Worm (Caenorhabditis elegans) whole organism, mixed stage, embryonic: Measurements from ENCODE around the gene npr-39.
A peak's percentile ranks its signal among the peaks of the same experiment; 100 is the strongest.

ENCODE experiments used
- M03D4.4 ChIP-seq: sonication (generic microtip); optimal IDR thresholded peaks from 2 replicates; lab custom pipeline; 2017; ENCODE audit warnings: mild to moderate bottlenecking, missing genetic modification characterization, missing compliant biosample characterization
- bed-3 ChIP-seq: fragments of 200-800 bp; sonication (Bioruptor generic); optimal IDR thresholded peaks from 3 replicates; lab custom pipeline; 2018; ENCODE audit warnings: mild to moderate bottlenecking, missing genetic modification characterization, moderate library complexity, missing compliant biosample characterization
- blmp-1 ChIP-seq: fragments of 150-350 bp; optimal IDR thresholded peaks from 2 replicates; lab custom pipeline; 2014; ENCODE audit warnings: missing biosample characterization, missing genetic modification characterization
- ceh-39 ChIP-seq: fragments of 150-350 bp; optimal IDR thresholded peaks from 2 replicates; lab custom pipeline; 2014; ENCODE audit warnings: missing biosample characterization, missing genetic modification characterization
- ceh-43 ChIP-seq: fragments of 200-800 bp; sonication (Bioruptor generic); optimal IDR thresholded peaks from 2 replicates; lab custom pipeline; 2018; ENCODE audit warnings: mild to moderate bottlenecking, missing genetic modification characterization, moderate library complexity, missing compliant biosample characterization
- ces-1 ChIP-seq: fragments of 150-350 bp; optimal IDR thresholded peaks from 2 replicates; lab custom pipeline; 2014; ENCODE audit warnings: missing biosample characterization, missing genetic modification reagents, missing genetic modification characterization
- cnd-1 ChIP-seq: fragments of 200-800 bp; sonication (Bioruptor generic); optimal IDR thresholded peaks from 2 replicates; lab custom pipeline; 2018; ENCODE audit warnings: mild to moderate bottlenecking, missing genetic modification characterization, missing compliant biosample characterization
- drap-1 ChIP-seq: fragments of 200-800 bp; sonication (Bioruptor generic); optimal IDR thresholded peaks from 3 replicates; lab custom pipeline; 2018; ENCODE audit warnings: mild to moderate bottlenecking, missing genetic modification characterization, missing compliant biosample characterization
- elt-1 ChIP-seq: sonication (generic microtip); optimal IDR thresholded peaks from 2 replicates; lab custom pipeline; 2017; ENCODE audit warnings: missing genetic modification characterization, mild to moderate bottlenecking, missing compliant biosample characterization, antibody characterized with exemption, moderate library complexity, borderline replicate concordance; ENCODE audit not compliant: insufficient read depth
- elt-3 ChIP-seq: fragments of 150-350 bp; optimal IDR thresholded peaks from 2 replicates; lab custom pipeline; 2014; ENCODE audit warnings: missing biosample characterization, missing genetic modification characterization
- flh-1 ChIP-seq: fragments of 200-800 bp; sonication (Bioruptor generic); optimal IDR thresholded peaks from 2 replicates; lab custom pipeline; 2018; ENCODE audit warnings: mild to moderate bottlenecking, missing genetic modification characterization, moderate library complexity, missing compliant biosample characterization
- hlh-1 ChIP-seq: fragments of 150-350 bp; optimal IDR thresholded peaks from 2 replicates; lab custom pipeline; 2014; ENCODE audit warnings: missing biosample characterization, missing genetic modification reagents, missing genetic modification characterization
- lin-13 ChIP-seq: fragments of 150-350 bp; optimal IDR thresholded peaks from 2 replicates; lab custom pipeline; 2014; ENCODE audit warnings: missing biosample characterization, missing genetic modification characterization
- lin-32 ChIP-seq: fragments of 200-800 bp; sonication (Bioruptor generic); optimal IDR thresholded peaks from 2 replicates; lab custom pipeline; 2018; ENCODE audit warnings: mild to moderate bottlenecking, missing genetic modification characterization, missing compliant biosample characterization
- lsy-2 ChIP-seq: fragments of 150-350 bp; optimal IDR thresholded peaks from 2 replicates; lab custom pipeline; 2014; ENCODE audit warnings: missing biosample characterization, missing genetic modification characterization
- mep-1 ChIP-seq: fragments of 150-350 bp; optimal IDR thresholded peaks from 2 replicates; lab custom pipeline; 2017; ENCODE audit warnings: missing biosample characterization, missing genetic modification reagents, missing genetic modification characterization, inconsistent platforms
- mls-2 ChIP-seq: sonication (generic microtip); optimal IDR thresholded peaks from 2 replicates; lab custom pipeline; 2016; ENCODE audit warnings: mild to moderate bottlenecking, missing genetic modification characterization, moderate library complexity, missing compliant biosample characterization
- nhr-12 ChIP-seq: fragments of 150-350 bp; optimal IDR thresholded peaks from 2 replicates; lab custom pipeline; 2014; ENCODE audit warnings: missing biosample characterization, missing genetic modification characterization
- nhr-2 ChIP-seq: fragments of 150-350 bp; optimal IDR thresholded peaks from 2 replicates; lab custom pipeline; 2014; ENCODE audit warnings: missing biosample characterization, missing genetic modification characterization
- nhr-237 ChIP-seq: fragments of 150-350 bp; optimal IDR thresholded peaks from 2 replicates; lab custom pipeline; 2014; ENCODE audit warnings: missing biosample characterization, missing genetic modification characterization
- nhr-28 ChIP-seq: fragments of 150-350 bp; optimal IDR thresholded peaks from 2 replicates; lab custom pipeline; 2014; ENCODE audit warnings: missing biosample characterization, missing genetic modification characterization
- nhr-76 ChIP-seq: sonication (generic microtip); optimal IDR thresholded peaks from 2 replicates; lab custom pipeline; 2017; ENCODE audit warnings: missing biosample characterization, missing genetic modification characterization
- pha-4 ChIP-seq: fragments of 150-350 bp; optimal IDR thresholded peaks from 2 replicates; lab custom pipeline; 2018; ENCODE audit warnings: missing biosample characterization, missing genetic modification reagents, missing genetic modification characterization
- sem-2 ChIP-seq: fragments of 200-800 bp; sonication (Bioruptor generic); optimal IDR thresholded peaks from 2 replicates; lab custom pipeline; 2018; ENCODE audit warnings: mild to moderate bottlenecking, missing genetic modification characterization, missing compliant biosample characterization
- snpc-4 ChIP-seq: fragments of 150-350 bp; optimal IDR thresholded peaks from 2 replicates; lab custom pipeline; 2014; ENCODE audit warnings: missing biosample characterization, missing genetic modification characterization
- sptf-1 ChIP-seq: sonication (generic microtip); optimal IDR thresholded peaks from 2 replicates; lab custom pipeline; 2017; ENCODE audit warnings: mild to moderate bottlenecking, missing genetic modification characterization, moderate library complexity, missing compliant biosample characterization
- tbx-8 ChIP-seq: fragments of 200-800 bp; sonication (Bioruptor generic); optimal IDR thresholded peaks from 2 replicates; lab custom pipeline; 2018; ENCODE audit warnings: mild to moderate bottlenecking, missing genetic modification characterization, moderate library complexity, missing compliant biosample characterization
- unc-120 ChIP-seq: sonication (generic microtip); optimal IDR thresholded peaks from 2 replicates; lab custom pipeline; 2017; ENCODE audit warnings: missing genetic modification characterization, missing compliant biosample characterization; ENCODE audit not compliant: poor library complexity, severe bottlenecking
- unc-39 ChIP-seq: fragments of 150-350 bp; optimal IDR thresholded peaks from 2 replicates; lab custom pipeline; 2014; ENCODE audit warnings: missing biosample characterization, missing genetic modification characterization
- zip-8 ChIP-seq: fragments of 150-350 bp; optimal IDR thresholded peaks from 2 replicates; lab custom pipeline; 2014; ENCODE audit warnings: missing biosample characterization, missing genetic modification characterization

The npr-39 gene

ce11 chrV:10047189-10047588 is 19.7 kb upstream of the npr-39 start:
- no peak for TF ChIP-seq drap-1 (GFP tag; lab: Kevin White, UChicago)

DNA sequence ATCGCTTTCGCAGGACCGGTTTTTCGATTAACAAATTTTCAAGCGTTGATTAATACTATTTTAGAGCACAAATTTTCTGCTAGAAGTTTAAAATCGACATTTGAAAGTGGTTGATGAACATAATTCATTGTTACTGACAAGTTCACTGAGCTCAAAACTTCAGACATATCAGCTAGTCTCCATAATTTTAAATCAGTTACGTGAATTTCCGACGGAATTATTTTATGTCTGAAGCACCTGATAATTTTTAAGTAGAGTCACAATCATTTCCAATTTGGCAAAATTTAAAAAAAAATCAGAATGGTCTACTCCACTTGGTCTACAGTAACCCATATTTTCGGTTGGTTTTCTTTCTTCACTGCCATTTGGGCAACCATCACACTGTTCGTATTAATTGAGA is 15.0 kb upstream of the npr-39 start, which contains the start of gene str-118:
TSS of gene str-118 (plus strand) at position 301 of the 400 bp plus-strand sequence.
- TF ChIP-seq nhr-28 (tag; lab: Kevin White, UChicago) = no peak
- no peak for TF ChIP-seq nhr-237 (tag; lab: Kevin White, UChicago)
- TF ChIP-seq ceh-43 = no peak
- no peak for TF ChIP-seq nhr-2 (tag; lab: Kevin White, UChicago)
- no peak for TF ChIP-seq sptf-1
- no peak for TF ChIP-seq lsy-2 (tag; lab: Kevin White, UChicago)
- no peak for TF ChIP-seq zip-8 (tag; lab: Kevin White, UChicago)
- no peak for TF ChIP-seq snpc-4 (tag; lab: Kevin White, UChicago)

- TF ChIP-seq ces-1 (GFP tag; lab: Kevin White, UChicago) (peak; percentile 88), nhr-76 (tag; lab: Kevin White, UChicago) (no peak), sem-2 (GFP tag; lab: Kevin White, UChicago) (no peak), lsy-2 (tag; lab: Kevin White, UChicago) (peak; percentile 88)
- TF ChIP-seq, all 35 proteins: peak for 2
Observed at ce11 chrV:10054872-10055271, 12.0 kb upstream of the npr-39 start, which contains the start of gene yif-1. Gene yif-1, minus strand, starts transcription at chrV:10054913.

- TF ChIP-seq nhr-28 (tag; lab: Kevin White, UChicago) = no peak
- no peak for TF ChIP-seq bed-3 (GFP tag; lab: Kevin White, UChicago)
- TF ChIP-seq elt-3 (tag; lab: Kevin White, UChicago) = no peak
- TF ChIP-seq lsy-2 (tag; lab: Kevin White, UChicago) = no peak
- TF ChIP-seq tbx-8 = no peak
- TF ChIP-seq nhr-76 (tag; lab: Kevin White, UChicago) = no peak
- TF ChIP-seq zip-8 (tag; lab: Kevin White, UChicago) = no peak
- TF ChIP-seq, all 35 proteins: peak for 0
Observed at ce11 chrV:10058748-10059147, 8.1 kb upstream of the npr-39 start.

DNA sequence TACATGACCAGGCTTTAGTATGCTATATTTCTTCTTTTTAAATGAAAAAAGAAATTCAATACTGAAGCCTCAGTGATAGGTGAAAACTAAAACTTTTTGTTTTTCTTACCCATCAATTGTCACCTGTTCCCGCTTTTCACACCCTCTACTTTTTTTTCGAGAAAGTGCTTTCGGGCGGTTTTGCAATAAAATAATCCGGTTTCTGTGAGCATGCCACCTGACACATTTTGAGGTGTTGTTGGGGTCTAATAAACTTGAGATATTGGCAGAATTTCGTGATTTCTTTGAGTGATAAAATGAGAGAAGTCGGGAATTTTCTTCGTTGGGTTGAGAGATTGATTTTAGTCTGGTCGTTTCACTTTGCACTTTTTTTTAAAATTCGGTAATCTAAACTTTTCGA is 6.8 kb upstream of the npr-39 start:
- peak; percentile 4 for TF ChIP-seq unc-120
- no peak for TF ChIP-seq sem-2 (GFP tag; lab: Kevin White, UChicago)
- TF ChIP-seq blmp-1 (tag; lab: Kevin White, UChicago) = no peak
- TF ChIP-seq nhr-12 (tag; lab: Kevin White, UChicago) = no peak
- TF ChIP-seq bed-3 (GFP tag; lab: Kevin White, UChicago) = no peak
- TF ChIP-seq elt-3 (tag; lab: Kevin White, UChicago) = no peak
- TF ChIP-seq hlh-1 (tag; lab: Kevin White, UChicago) = peak; percentile 68
- TF ChIP-seq cnd-1 (tag; lab: Kevin White, UChicago) = no peak
- TF ChIP-seq, all 35 proteins: peak for 2

DNA sequence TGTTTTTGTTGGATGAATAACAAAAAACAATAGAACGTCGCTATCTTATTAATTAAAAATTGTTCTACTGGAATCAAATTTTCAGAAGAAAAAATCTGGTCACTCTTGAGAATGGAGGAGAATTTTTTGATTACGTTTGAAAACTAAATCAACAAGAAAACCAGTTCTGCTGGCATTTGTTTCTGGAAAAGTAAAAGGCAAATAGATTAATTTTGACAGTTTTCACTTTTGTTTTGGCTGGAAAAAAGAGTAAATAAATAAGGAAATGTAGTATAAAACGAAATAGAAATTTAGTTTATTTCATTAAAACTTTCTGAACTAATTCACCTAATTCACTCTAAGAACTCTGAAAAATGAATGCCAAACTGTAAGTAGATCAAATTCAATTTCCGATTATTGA is 2.6 kb upstream of the npr-39 start, which contains the start of gene fipr-13:
TSS of gene fipr-13 (plus strand) at position 301 of the 400 bp plus-strand sequence.
- TF ChIP-seq mep-1 (tag; lab: Kevin White, UChicago) (no peak), ceh-39 (tag; lab: Kevin White, UChicago) (no peak), cnd-1 (tag; lab: Kevin White, UChicago) (no peak), ces-1 (GFP tag; lab: Kevin White, UChicago) (no peak), sptf-1 (no peak), bed-3 (GFP tag; lab: Kevin White, UChicago) (no peak), unc-39 (tag; lab: Kevin White, UChicago) (no peak), pha-4 (tag; lab: Kevin White, UChicago) (no peak), nhr-237 (tag; lab: Kevin White, UChicago) (no peak), blmp-1 (tag; lab: Kevin White, UChicago) (no peak), nhr-2 (tag; lab: Kevin White, UChicago) (no peak)

- TF ChIP-seq mls-2 (tag; lab: Kevin White, UChicago) (no peak), snpc-4 (tag; lab: Kevin White, UChicago) (no peak), nhr-76 (tag; lab: Kevin White, UChicago) (no peak), nhr-2 (tag; lab: Kevin White, UChicago) (no peak), M03D4.4 (tag; lab: Kevin White, UChicago) (no peak), unc-39 (tag; lab: Kevin White, UChicago) (no peak), elt-3 (tag; lab: Kevin White, UChicago) (no peak), flh-1 (no peak), sptf-1 (no peak), lin-13 (no peak), lin-32 (GFP tag; lab: Kevin White, UChicago) (no peak), mep-1 (tag; lab: Kevin White, UChicago) (no peak), sem-2 (GFP tag; lab: Kevin White, UChicago) (no peak), tbx-8 (no peak), elt-1 (no peak), hlh-1 (tag; lab: Kevin White, UChicago) (no peak), pha-4 (tag; lab: Kevin White, UChicago) (no peak)
Observed at ce11 chrV:10065679-10066078, 1.2 kb upstream of the npr-39 start.
